Fruit fly (Drosophila melanogaster): ENCODE measurements around the gene CG9609.

DNA sequence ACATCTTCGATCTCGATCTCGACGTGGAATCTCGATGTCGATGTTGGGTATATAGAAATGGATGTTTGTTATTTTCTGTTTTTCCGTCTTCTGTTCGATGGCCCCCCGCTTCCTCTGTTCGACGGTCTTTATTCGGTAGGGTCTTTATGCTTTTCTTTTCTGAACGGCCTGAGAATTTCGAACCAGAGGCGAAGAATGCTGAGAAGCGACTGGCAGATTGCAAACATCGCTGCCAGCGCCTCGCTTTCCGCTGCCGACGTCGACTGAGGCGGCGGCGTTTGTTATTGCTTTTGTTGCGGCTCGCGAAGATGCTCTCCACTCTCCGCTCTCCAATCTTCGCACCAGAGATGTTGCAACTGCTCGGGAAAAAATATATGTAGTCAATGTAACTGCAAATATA, 48.5 kb upstream of the CG9609 start, which contains the start of the genes CG13004 and CG46306:
- no peak for TF ChIP-seq Nf-YA (GFP tag; IDR thresholded peaks at IDR 0.05)
- no peak for TF ChIP-seq Hr3 (GFP tag; optimal IDR thresholded peaks at IDR 0.05)
- TF ChIP-seq CG13775 (GFP tag; optimal IDR thresholded peaks at IDR 0.05) = no peak
- TF ChIP-seq Poxn (GFP tag; IDR thresholded peaks at IDR 0.05) = no peak
- TF ChIP-seq dmrt99B (tag; optimal IDR thresholded peaks at IDR 0.05) = no peak
- TF ChIP-seq ems (GFP tag; optimal IDR thresholded peaks at IDR 0.05) = no peak
- no peak for TF ChIP-seq yki (optimal IDR thresholded peaks at IDR 0.05)
- TF ChIP-seq pnt (GFP tag; optimal IDR thresholded peaks at IDR 0.05) = no peak
- TF ChIP-seq nom (GFP tag; optimal IDR thresholded peaks at IDR 0.05) = peak; percentile 55
- TF ChIP-seq row (GFP tag; IDR thresholded peaks at IDR 0.05) = peak; percentile 9; the same call in 1 of the 3 replicates
